Worm (Caenorhabditis elegans): ENCODE results near the gene srj-29.

The srj-29 gene

ce11 chrV:16100103-16100730 is 24.8 kb downstream of the srj-29 start, which contains the start of gene cth-1 (continued):
- TF ChIP-seq mdt-29 (GFP tag; IDR thresholded peaks at IDR 0.05) (no peak), nhr-25 (tag; optimal IDR thresholded peaks at IDR 0.05; ENCODE audit: borderline replicate concordance, insufficient read depth) (no peak), egl-43 (GFP tag; IDR thresholded peaks at IDR 0.05) (no peak), F44E2.7 (GFP tag; IDR thresholded peaks at IDR 0.05) (no peak)

- TF ChIP-seq zip-2 (tag; optimal IDR thresholded peaks at IDR 0.05) = no peak
- TF ChIP-seq dpl-1 (GFP tag; optimal IDR thresholded peaks at IDR 0.05) = no peak
- no peak for TF ChIP-seq egl-43 (GFP tag; IDR thresholded peaks at IDR 0.05)
- no peak for TF ChIP-seq nhr-77 (tag; optimal IDR thresholded peaks at IDR 0.05)
- TF ChIP-seq hlh-30 (tag; optimal IDR thresholded peaks at IDR 0.05; ENCODE audit: insufficient read depth) = no peak
- no peak for TF ChIP-seq aha-1 (tag)
- no peak for TF ChIP-seq fos-1 (tag; optimal IDR thresholded peaks at IDR 0.05)
- no peak for TF ChIP-seq pha-4 (GFP tag; IDR thresholded peaks at IDR 0.05)
- TF ChIP-seq pha-4 (tag; optimal IDR thresholded peaks at IDR 0.05) = no peak
- TF ChIP-seq lin-15B (tag; optimal IDR thresholded peaks at IDR 0.05) = no peak
- TF ChIP-seq nhr-102 (tag; optimal IDR thresholded peaks at IDR 0.05) = no peak
- no peak for TF ChIP-seq daf-12 (tag; optimal IDR thresholded peaks at IDR 0.05)
- TF ChIP-seq lin-39 (tag; optimal IDR thresholded peaks at IDR 0.05) = no peak
Measured at ce11 chrV:16103594-16103993, 28.1 kb downstream of the srj-29 start, which contains the start of gene argk-1. Gene argk-1, plus strand, starts transcription at chrV:16103894.

ce11 chrV:16114237-16114636 is 38.8 kb downstream of the srj-29 start, which contains the start of gene srxa-16:
Gene srxa-16, minus strand, starts transcription at chrV:16114337.
- TF ChIP-seq daf-16 (GFP tag; optimal IDR thresholded peaks at IDR 0.05) (no peak), daf-16 (tag; optimal IDR thresholded peaks at IDR 0.05) (no peak), jun-1 (tag; optimal IDR thresholded peaks at IDR 0.05) (no peak), set-16 (GFP tag; IDR thresholded peaks at IDR 0.05) (no peak), attf-4 (tag; optimal IDR thresholded peaks at IDR 0.05) (no peak), nhr-28 (tag; optimal IDR thresholded peaks at IDR 0.05) (no peak), nhr-111 (GFP tag; optimal IDR thresholded peaks at IDR 0.05) (no peak), lin-29 (GFP tag; IDR thresholded peaks at IDR 0.05) (no peak), Y48G9A.11 (GFP tag; IDR thresholded peaks at IDR 0.05) (no peak), tag-97 (GFP tag; IDR thresholded peaks at IDR 0.05) (no peak), lim-7 (GFP tag; IDR thresholded peaks at IDR 0.05) (no peak), ceh-82 (tag; optimal IDR thresholded peaks at IDR 0.05) (no peak)

ce11 chrV:16115381-16115780 is 39.9 kb downstream of the srj-29 start, which contains the start of gene str-25:
Gene str-25, plus strand, starts transcription at chrV:16115681.
- TF ChIP-seq madf-9 (GFP tag; conservative IDR thresholded peaks at IDR 0.05) (no peak), nhr-102 (tag; optimal IDR thresholded peaks at IDR 0.05) (no peak), attf-4 (tag; optimal IDR thresholded peaks at IDR 0.05) (no peak)

- TF ChIP-seq zag-1 (tag; optimal IDR thresholded peaks at IDR 0.05) (no peak), madf-9 (GFP tag; conservative IDR thresholded peaks at IDR 0.05) (no peak), skn-1 (tag; optimal IDR thresholded peaks at IDR 0.05) (no peak), ztf-11 (tag; optimal IDR thresholded peaks at IDR 0.05) (no peak), unc-130 (GFP tag; optimal IDR thresholded peaks at IDR 0.05) (no peak), nhr-41 (GFP tag; IDR thresholded peaks at IDR 0.05) (no peak), ztf-7 (tag; optimal IDR thresholded peaks at IDR 0.05) (no peak), lin-13 (GFP tag; optimal IDR thresholded peaks at IDR 0.05) (no peak), ceh-28 (tag; optimal IDR thresholded peaks at IDR 0.05) (no peak), ZK546.5 (tag; optimal IDR thresholded peaks at IDR 0.05) (no peak), aha-1 (tag) (no peak), Y105C5A.15 (GFP tag; IDR thresholded peaks at IDR 0.05) (no peak), nhr-76 (tag; optimal IDR thresholded peaks at IDR 0.05) (no peak), tag-97 (GFP tag; IDR thresholded peaks at IDR 0.05) (no peak), zip-11 (GFP tag; IDR thresholded peaks at IDR 0.05) (no peak), zfp-3 (GFP tag; conservative IDR thresholded peaks at IDR 0.05) (no peak), F26F4.8 (GFP tag; conservative IDR thresholded peaks at IDR 0.05) (no peak), F10B5.3 (tag; optimal IDR thresholded peaks at IDR 0.05) (no peak)
Measured at ce11 chrV:16118601-16119000, 43.1 kb downstream of the srj-29 start, which contains the start of gene str-103. Gene str-103, minus strand, starts transcription at chrV:16118701.
